Fruit fly (Drosophila melanogaster): ENCODE results near the gene Sxl.

Gene Sxl

DNA sequence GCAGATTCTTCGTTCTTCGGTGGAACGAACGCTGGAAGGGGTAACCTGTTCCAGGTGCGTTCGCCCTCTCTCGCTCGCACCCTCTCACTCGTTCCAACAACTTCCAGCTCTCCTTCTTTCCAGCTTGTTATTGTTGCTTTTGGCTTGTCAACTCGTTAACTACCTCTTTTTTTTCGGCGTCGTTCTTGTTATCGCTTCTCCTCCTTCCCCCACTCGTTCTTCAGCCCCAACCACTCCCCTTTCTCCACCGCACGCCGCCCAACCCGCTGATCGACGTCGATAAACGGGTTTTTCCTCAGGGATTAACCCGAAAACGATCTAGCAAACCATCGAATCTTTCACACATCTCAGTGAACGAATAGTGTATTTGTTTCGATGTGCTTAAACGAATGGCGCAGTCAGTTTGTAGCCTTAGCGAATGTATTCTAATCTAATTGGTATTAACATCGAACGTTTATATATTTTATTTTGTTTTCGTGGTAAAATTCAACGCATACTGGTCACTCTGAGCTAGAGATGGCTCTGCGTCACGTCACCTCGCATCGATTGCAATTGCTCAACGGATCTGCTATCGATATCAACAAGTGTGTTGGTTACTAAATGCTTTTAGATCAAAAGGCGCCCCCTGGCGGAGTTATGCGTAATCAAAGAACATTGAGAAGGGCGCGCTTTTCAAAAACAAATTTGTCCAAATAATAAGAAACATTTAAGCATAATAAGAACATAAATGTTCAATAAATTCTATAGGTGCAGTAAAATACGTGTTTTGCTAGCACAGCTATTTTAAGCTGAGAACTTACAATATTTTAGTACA is 12.1 kb upstream of the Sxl start, which contains the start of gene fz4 (continued):
- TF ChIP-seq CHES-1-like (GFP tag; optimal IDR thresholded peaks at IDR 0.05), result no peak
- no peak for TF ChIP-seq CG7357 (GFP tag; IDR thresholded peaks at IDR 0.05)
- no peak for TF ChIP-seq sisA (GFP tag; IDR thresholded peaks at IDR 0.05)
- TF ChIP-seq Doc3 (GFP tag; IDR thresholded peaks at IDR 0.05; ENCODE audit: partially characterized antibody), result peak; percentile 53; the same call in 2 of the 3 replicates
- no peak for TF ChIP-seq tll (GFP tag; optimal IDR thresholded peaks at IDR 0.05)
- TF ChIP-seq CG10147 (GFP tag; optimal IDR thresholded peaks at IDR 0.05), result peak; percentile 18
- TF ChIP-seq cato (GFP tag; optimal IDR thresholded peaks at IDR 0.05; ENCODE audit: borderline replicate concordance), result no peak
- no peak for TF ChIP-seq Eip74EF (GFP tag; optimal IDR thresholded peaks at IDR 0.05)
- TF ChIP-seq gem (tag; optimal IDR thresholded peaks at IDR 0.05), result no peak
- no peak for TF ChIP-seq crp (GFP tag; optimal IDR thresholded peaks at IDR 0.05)
- peak; percentile 81 for TF ChIP-seq CG6791 (GFP tag; IDR thresholded peaks at IDR 0.05; ENCODE audit: partially characterized antibody)
- no peak for TF ChIP-seq CG15479 (GFP tag; optimal IDR thresholded peaks at IDR 0.05)
- no peak for TF ChIP-seq Sox102F (GFP tag; optimal IDR thresholded peaks at IDR 0.05)
- no peak for TF ChIP-seq CG12104 (GFP tag; optimal IDR thresholded peaks at IDR 0.05)
- TF ChIP-seq CG5180 (GFP tag; optimal IDR thresholded peaks at IDR 0.05), result no peak
- TF ChIP-seq sd (tag; optimal IDR thresholded peaks at IDR 0.05), result no peak
- peak; percentile 61; the same call in 1 of the 2 replicates for TF ChIP-seq Adf1 (GFP tag; IDR thresholded peaks at IDR 0.05)
- TF ChIP-seq zen (tag; optimal IDR thresholded peaks at IDR 0.05), result no peak
- no peak for TF ChIP-seq lbe (GFP tag; optimal IDR thresholded peaks at IDR 0.05)
- peak; percentile 5 for TF ChIP-seq CG2120 (GFP tag; optimal IDR thresholded peaks at IDR 0.05)
- TF ChIP-seq CG10321 (GFP tag; IDR thresholded peaks at IDR 0.05), result no peak
- no peak for TF ChIP-seq pho (GFP tag; optimal IDR thresholded peaks at IDR 0.05)
- TF ChIP-seq CG13287 (GFP tag; IDR thresholded peaks at IDR 0.05; ENCODE audit: partially characterized antibody), result peak; percentile 83
- no peak for TF ChIP-seq D19B (GFP tag; optimal IDR thresholded peaks at IDR 0.05)
- no peak for TF ChIP-seq tin (GFP tag; optimal IDR thresholded peaks at IDR 0.05)
- TF ChIP-seq CG15011 (GFP tag; optimal IDR thresholded peaks at IDR 0.05), result no peak
- no peak for TF ChIP-seq CG4360 (GFP tag; IDR thresholded peaks at IDR 0.05)
- 0 out of 4 replicates have a peak, but pooled peaks have one; percentile 43 for TF ChIP-seq chinmo (GFP tag; IDR thresholded peaks at IDR 0.05; ENCODE audit: partially characterized antibody)
- TF ChIP-seq Nf-YB (GFP tag; optimal IDR thresholded peaks at IDR 0.05), result no peak
- peak; percentile 76 for TF ChIP-seq MESR4 (GFP tag; optimal IDR thresholded peaks at IDR 0.05)
- no peak for TF ChIP-seq Antp (GFP tag; optimal IDR thresholded peaks at IDR 0.05)
- no peak for TF ChIP-seq CG17361 (GFP tag; IDR thresholded peaks at IDR 0.05)
- peak; percentile 58 for TF ChIP-seq vnd (GFP tag; IDR thresholded peaks at IDR 0.05; ENCODE audit: partially characterized antibody)
- no peak for TF ChIP-seq PHDP (tag; optimal IDR thresholded peaks at IDR 0.05)
- no peak for TF ChIP-seq salm (tag; optimal IDR thresholded peaks at IDR 0.05)
- TF ChIP-seq CG3726 (GFP tag; IDR thresholded peaks at IDR 0.05), result no peak
- TF ChIP-seq toy (GFP tag; IDR thresholded peaks at IDR 0.05), result no peak
- TF ChIP-seq ato (GFP tag; IDR thresholded peaks at IDR 0.05; ENCODE audit: partially characterized antibody), result peak; percentile 62; the same call in 1 of the 2 replicates
- no peak for TF ChIP-seq jumu (GFP tag; optimal IDR thresholded peaks at IDR 0.05)
- no peak for TF ChIP-seq CG13424 (tag; optimal IDR thresholded peaks at IDR 0.05)
- TF ChIP-seq CG11695 (GFP tag; IDR thresholded peaks at IDR 0.05), result no peak
- TF ChIP-seq en (GFP tag; optimal IDR thresholded peaks at IDR 0.05), result no peak
- TF ChIP-seq MTF-1 (GFP tag; optimal IDR thresholded peaks at IDR 0.05; ENCODE audit: borderline replicate concordance), result no peak
- no peak for TF ChIP-seq Abd-B (GFP tag; optimal IDR thresholded peaks at IDR 0.05)
- no peak for TF ChIP-seq bowl (GFP tag; IDR thresholded peaks at IDR 0.05)
- TF ChIP-seq al (GFP tag; IDR thresholded peaks at IDR 0.05), result no peak
- no peak; the same call in 2 of the 3 replicates for TF ChIP-seq CG11456 (GFP tag; IDR thresholded peaks at IDR 0.05)
